Worm (Caenorhabditis elegans): ENCODE results near the gene Y75B8A.18.

ce11 chrIII:12251178-12251577 lies 25.1 kb upstream of the Y75B8A.18 start:
- no peak for TF ChIP-seq mab-5 (tag; optimal IDR thresholded peaks at IDR 0.05)
- TF ChIP-seq ama-1 (optimal IDR thresholded peaks at IDR 0.05): no peak
- no peak for TF ChIP-seq nhr-6 (tag; optimal IDR thresholded peaks at IDR 0.05)
- no peak for TF ChIP-seq unc-55 (GFP tag; optimal IDR thresholded peaks at IDR 0.05)
- TF ChIP-seq mdl-1 (tag; optimal IDR thresholded peaks at IDR 0.05): no peak
- no peak for TF ChIP-seq nhr-25 (tag; optimal IDR thresholded peaks at IDR 0.05)
- TF ChIP-seq ztf-11 (tag; optimal IDR thresholded peaks at IDR 0.05): no peak
- TF ChIP-seq nhr-12 (tag; optimal IDR thresholded peaks at IDR 0.05): no peak
- TF ChIP-seq sem-4 (tag; optimal IDR thresholded peaks at IDR 0.05): no peak
